Worm (Caenorhabditis elegans): Measurements from ENCODE around the gene lurp-1.

DNA sequence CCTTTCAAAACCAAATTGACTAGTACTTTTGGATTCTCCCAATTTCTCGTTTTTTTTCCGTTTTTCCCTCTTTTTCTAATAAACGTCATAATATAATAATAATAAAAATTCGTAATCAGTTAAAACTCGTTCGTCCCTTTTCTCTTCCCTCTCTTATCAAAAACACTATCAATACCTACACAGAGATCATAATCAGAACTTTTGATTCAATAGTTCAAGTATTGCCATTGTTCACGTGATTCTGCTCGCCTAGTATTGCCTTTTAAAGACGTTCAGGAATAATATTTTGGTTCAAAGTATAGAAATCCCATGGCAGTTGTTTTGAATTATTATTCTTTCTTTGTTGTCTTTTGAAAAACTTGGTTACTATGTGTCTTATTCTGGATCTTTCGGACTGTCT lies 43.9 kb downstream of the lurp-1 start:
- TF ChIP-seq skn-1 (tag; optimal IDR thresholded peaks at IDR 0.05), result no peak
- TF ChIP-seq isw-1 (GFP tag; IDR thresholded peaks at IDR 0.05), result no peak
